Worm (Caenorhabditis elegans): ENCODE data around the gene srj-19.

ce11 chrV:2614986-2615687 lies 44.6 kb upstream of the srj-19 start, which contains the start of gene F53E10.1:
- TF ChIP-seq snpc-4 (GFP tag; optimal IDR thresholded peaks at IDR 0.05) (no peak), snpc-4 (tag; optimal IDR thresholded peaks at IDR 0.05) (no peak), him-1 (tag; optimal IDR thresholded peaks at IDR 0.05) (no peak), gei-17 (GFP tag; optimal IDR thresholded peaks at IDR 0.05) (no peak), ceh-91 (GFP tag; IDR thresholded peaks at IDR 0.05) (no peak), F37B4.10 (GFP tag; IDR thresholded peaks at IDR 0.05) (no peak), Y56A3A.18 (GFP tag; IDR thresholded peaks at IDR 0.05) (no peak), repo-1 (tag; optimal IDR thresholded peaks at IDR 0.05) (no peak), dpff-1 (tag; optimal IDR thresholded peaks at IDR 0.05) (no peak), ztf-6 (GFP tag; IDR thresholded peaks at IDR 0.05) (no peak), hlh-26 (GFP tag; conservative IDR thresholded peaks at IDR 0.05) (no peak), pha-4 (tag; optimal IDR thresholded peaks at IDR 0.05) (no peak), F57C9.4 (tag; optimal IDR thresholded peaks at IDR 0.05) (no peak)
